Fruit fly (Drosophila melanogaster) Kc167 (cell line): ENCODE measurements around the gene CG7194.

Experiments
- h ChIP-seq: fragments of >200 bp; optimal IDR thresholded peaks from 3 replicates; lab custom pipeline; 2018; ENCODE audit warnings: missing external identifiers
- psq ChIP-seq: fragments of >200 bp; optimal IDR thresholded peaks from 2 replicates; lab custom pipeline; 2017; ENCODE audit warnings: missing external identifiers

DNA sequence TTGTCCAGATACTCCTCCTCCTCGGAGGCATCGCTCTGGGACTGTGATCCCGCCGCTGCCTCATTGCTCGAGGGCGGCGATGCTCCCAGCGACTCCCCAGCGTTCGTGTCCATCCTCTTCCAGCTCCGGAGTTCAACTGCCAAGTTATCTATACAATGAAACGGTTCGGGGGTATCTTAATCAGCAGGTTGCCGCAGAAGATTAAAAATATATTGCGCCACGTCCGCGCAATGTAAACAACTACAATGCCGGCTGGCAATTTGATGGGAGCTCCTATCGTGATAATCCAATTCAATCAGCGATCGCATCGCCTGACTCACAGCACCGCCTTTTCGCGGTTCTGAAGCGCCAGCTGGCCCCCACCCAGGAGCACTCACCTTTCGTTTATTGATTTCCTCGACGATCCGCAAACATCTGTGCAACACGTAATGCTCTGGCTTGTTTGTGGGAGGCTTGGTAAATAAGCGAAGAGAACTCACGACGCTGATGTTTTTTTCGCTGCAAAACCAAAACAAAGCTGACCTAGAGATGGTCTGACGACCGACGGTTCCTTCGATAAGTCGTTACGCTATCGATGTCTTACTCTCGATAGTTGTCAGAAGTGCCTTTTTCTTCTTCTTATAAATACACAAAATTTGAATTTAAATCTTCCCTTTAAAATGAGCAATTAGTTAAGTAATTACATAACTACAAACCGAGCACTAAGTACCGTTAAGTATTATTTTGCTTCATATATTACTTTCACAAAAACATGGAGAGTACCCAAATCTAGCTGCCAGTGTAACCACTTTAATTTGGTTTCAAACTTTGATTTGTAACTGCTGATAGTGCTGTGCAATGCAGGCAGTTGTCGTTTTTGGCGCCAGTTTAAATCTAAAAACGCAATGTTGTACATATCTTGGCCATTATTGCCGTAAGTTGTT, 14.3 kb downstream of the CG7194 start, which contains the start of gene cert:
- TF ChIP-seq h (lab: Kevin White, UChicago), result no peak
- no peak for TF ChIP-seq psq (lab: Kevin White, UChicago)
